Worm (Caenorhabditis elegans) whole organism, L4/young adult: ENCODE results near the gene mig-21.

Source experiments
- dao-5 ChIP-seq: sonication (generic microtip); optimal IDR thresholded peaks from 2 replicates; lab custom pipeline; 2016; ENCODE audit warnings: missing genotype, missing genetic modification characterization, moderate library complexity, missing compliant biosample characterization
- him-1 ChIP-seq: sonication (generic microtip); optimal IDR thresholded peaks from 2 replicates; lab custom pipeline; 2016; ENCODE audit warnings: missing genotype, missing genetic modification reagents, missing genetic modification characterization, missing compliant biosample characterization

DNA sequence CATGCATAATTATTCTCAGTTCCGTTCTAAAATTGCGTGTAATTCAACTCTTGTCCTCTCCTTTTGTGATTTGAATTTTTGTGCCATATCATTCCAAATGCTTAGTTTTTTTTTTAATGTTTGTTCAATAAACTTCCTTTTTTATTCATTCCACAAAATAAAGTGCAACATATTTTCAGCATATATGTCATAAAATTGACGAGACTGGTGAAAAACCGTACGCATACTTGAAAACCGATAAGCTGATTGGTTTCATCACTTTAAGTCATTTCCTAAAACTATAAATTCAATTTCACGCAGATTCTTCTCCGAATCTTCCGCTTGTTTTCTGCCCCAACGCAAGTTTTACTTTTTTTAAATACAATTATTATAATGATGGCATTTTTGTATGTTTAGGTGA is 19.2 kb downstream of the mig-21 start, which contains the start of gene dpf-4:
- no peak for TF ChIP-seq dao-5
- TF ChIP-seq him-1 (tag; lab: Kevin White, UChicago), result no peak
